Worm (Caenorhabditis elegans) whole organism, L4/young adult: ENCODE measurements around the gene C17F4.3.
"Not testable (repeated sequence)": the region's sequence is repeated elsewhere in the genome, so short reads cannot be mapped to it uniquely, and the experiment has no call there.

Experiments
- W03F9.2 ChIP-seq: fragments of 150-350 bp; optimal IDR thresholded peaks from 2 replicates; lab custom pipeline; 2014; ENCODE audit warnings: missing biosample characterization, missing genetic modification characterization
- dao-5 ChIP-seq: sonication (generic microtip); optimal IDR thresholded peaks from 2 replicates; lab custom pipeline; 2016; ENCODE audit warnings: missing genotype, missing genetic modification characterization, moderate library complexity, missing compliant biosample characterization
- him-1 ChIP-seq: sonication (generic microtip); optimal IDR thresholded peaks from 2 replicates; lab custom pipeline; 2016; ENCODE audit warnings: missing genotype, missing genetic modification reagents, missing genetic modification characterization, missing compliant biosample characterization

The C17F4.3 gene

ce11 chrII:3215762-3216161 lies 24.5 kb upstream of the C17F4.3 start, which contains the start of gene ZC239.3:
TSS of gene ZC239.3 (plus strand) at chrII:3216062.
- not testable (repeated sequence) for TF ChIP-seq him-1, dao-5, W03F9.2 (tag; lab: Kevin White, UChicago)

ce11 chrII:3220723-3221122 lies 19.6 kb upstream of the C17F4.3 start, which contains the start of gene ZC239.22:
TSS of gene ZC239.22 (minus strand) at chrII:3220823.
- TF ChIP-seq W03F9.2 (tag; lab: Kevin White, UChicago) (no peak), dao-5 (tag; lab: Kevin White, UChicago) (no peak), him-1 (tag; lab: Kevin White, UChicago) (no peak)

ce11 chrII:3221730-3222129 lies 18.6 kb upstream of the C17F4.3 start, which contains the start of gene ZC239.14:
TSS of gene ZC239.14 (minus strand) at chrII:3222034.
- no peak for TF ChIP-seq him-1 (tag; lab: Kevin White, UChicago)
- TF ChIP-seq W03F9.2 (tag; lab: Kevin White, UChicago): no peak
- TF ChIP-seq dao-5 (tag; lab: Kevin White, UChicago): no peak

- TF ChIP-seq W03F9.2 (tag; lab: Kevin White, UChicago): no peak
- TF ChIP-seq dao-5 (tag; lab: Kevin White, UChicago): no peak
- TF ChIP-seq him-1 (tag; lab: Kevin White, UChicago): no peak
These were observed 17.6 kb upstream of the C17F4.3 start, which contains the start of gene ZC239.13 for ce11 chrII:3222686-3223085. TSS of gene ZC239.13 (minus strand) at chrII:3222839.

- no peak for TF ChIP-seq W03F9.2 (tag; lab: Kevin White, UChicago)
- no peak for TF ChIP-seq him-1 (tag; lab: Kevin White, UChicago)
- TF ChIP-seq dao-5 (tag; lab: Kevin White, UChicago): no peak
These were observed 15.7 kb upstream of the C17F4.3 start, which contains the start of gene ZC239.15 for ce11 chrII:3224631-3225030. TSS of gene ZC239.15 (minus strand) at chrII:3224731.

- TF ChIP-seq dao-5 (tag; lab: Kevin White, UChicago) (no peak), W03F9.2 (tag; lab: Kevin White, UChicago) (no peak), him-1 (tag; lab: Kevin White, UChicago) (no peak)
These were observed 15.1 kb upstream of the C17F4.3 start, which contains the start of gene ZC239.16 for ce11 chrII:3225200-3225599. TSS of gene ZC239.16 (minus strand) at chrII:3225319.

- TF ChIP-seq dao-5 (tag; lab: Kevin White, UChicago) (no peak), him-1 (tag; lab: Kevin White, UChicago) (no peak), W03F9.2 (tag; lab: Kevin White, UChicago) (no peak)
These were observed 14.5 kb upstream of the C17F4.3 start, which contains the start of gene ZC239.17 for ce11 chrII:3225780-3226179. TSS of gene ZC239.17 (minus strand) at chrII:3225880.

- TF ChIP-seq dao-5 (tag; lab: Kevin White, UChicago) (no peak), W03F9.2 (tag; lab: Kevin White, UChicago) (no peak), him-1 (tag; lab: Kevin White, UChicago) (no peak)
These were observed 9.9 kb upstream of the C17F4.3 start, which contains the start of gene srh-297 for ce11 chrII:3230422-3230821. TSS of gene srh-297 (minus strand) at chrII:3230522.

ce11 chrII:3234725-3235124 lies 5.6 kb upstream of the C17F4.3 start, which contains the start of gene C17F4.8:
TSS of gene C17F4.8 (minus strand) at chrII:3234825.
- TF ChIP-seq him-1 (tag; lab: Kevin White, UChicago) (no peak), W03F9.2 (tag; lab: Kevin White, UChicago) (no peak), dao-5 (tag; lab: Kevin White, UChicago) (no peak)

ce11 chrII:3237038-3237521 lies 3.2 kb upstream of the C17F4.3 start, which contains the start of the genes srz-67 and C17F4.11:
TSS of gene srz-67 (minus strand) at chrII:3237138.
TSS of gene C17F4.11 (plus strand) at chrII:3237471.
- TF ChIP-seq him-1 (tag; lab: Kevin White, UChicago): no peak
- no peak for TF ChIP-seq W03F9.2 (tag; lab: Kevin White, UChicago)
- TF ChIP-seq dao-5 (tag; lab: Kevin White, UChicago): no peak

- TF ChIP-seq dao-5 (tag; lab: Kevin White, UChicago): no peak
- no peak for TF ChIP-seq W03F9.2 (tag; lab: Kevin White, UChicago)
- no peak for TF ChIP-seq him-1 (tag; lab: Kevin White, UChicago)
These were observed 1.5 kb downstream of the C17F4.3 start for ce11 chrII:3241842-3242241.

ce11 chrII:3244070-3244469 lies 3.8 kb downstream of the C17F4.3 start, which contains the start of gene C17F4.12:
TSS of gene C17F4.12 (minus strand) at chrII:3244170.
- TF ChIP-seq dao-5 (tag; lab: Kevin White, UChicago) (no peak), him-1 (tag; lab: Kevin White, UChicago) (no peak), W03F9.2 (tag; lab: Kevin White, UChicago) (no peak)

ce11 chrII:3244758-3245157 lies 4.5 kb downstream of the C17F4.3 start:
- no peak for TF ChIP-seq him-1 (tag; lab: Kevin White, UChicago)
- no peak for TF ChIP-seq W03F9.2 (tag; lab: Kevin White, UChicago)
- TF ChIP-seq dao-5 (tag; lab: Kevin White, UChicago): no peak
